Fruit fly (Drosophila melanogaster): ENCODE results near the gene Hsp27.

Hsp27 gene

DNA sequence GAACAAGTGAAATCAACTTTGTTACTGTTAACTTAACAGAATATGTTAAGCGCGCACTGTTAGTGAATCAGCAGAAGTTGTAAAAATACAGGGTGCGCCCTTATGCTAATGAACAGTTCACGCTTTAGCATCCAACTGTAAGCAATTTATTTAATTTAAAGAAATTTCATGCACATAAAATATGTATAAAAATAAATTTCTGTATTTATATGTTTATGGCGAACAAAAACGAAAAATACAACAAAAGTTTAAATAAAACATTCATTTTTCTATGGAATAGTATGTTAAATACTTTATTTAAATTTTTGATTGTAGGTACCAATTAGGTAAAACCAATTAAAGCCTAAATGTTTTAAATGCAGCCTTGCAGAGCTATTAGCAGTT, 40.7 kb downstream of the Hsp27 start (continued):
- TF ChIP-seq vnd (GFP tag; IDR thresholded peaks at IDR 0.05; ENCODE audit: partially characterized antibody) (no peak), hth (optimal IDR thresholded peaks at IDR 0.05) (no peak), Asciz (GFP tag; optimal IDR thresholded peaks at IDR 0.05) (peak; percentile 15), Blimp-1 (GFP tag; optimal IDR thresholded peaks at IDR 0.05) (peak; percentile 52), CG8944 (GFP tag; optimal IDR thresholded peaks at IDR 0.05) (no peak), Mes4 (GFP tag; optimal IDR thresholded peaks at IDR 0.05) (no peak), Dad (GFP tag; optimal IDR thresholded peaks at IDR 0.05) (no peak), CG11085 (GFP tag; IDR thresholded peaks at IDR 0.05) (no peak), pho (GFP tag; optimal IDR thresholded peaks at IDR 0.05) (no peak), slp2 (GFP tag; optimal IDR thresholded peaks at IDR 0.05) (no peak), Med (GFP tag) (peak; percentile 62), sisA (GFP tag; IDR thresholded peaks at IDR 0.05) (no peak), Oaz (GFP tag; IDR thresholded peaks at IDR 0.05) (no peak), CG17612 (GFP tag; IDR thresholded peaks at IDR 0.05) (no peak), CG34376 (GFP tag; optimal IDR thresholded peaks at IDR 0.05) (no peak), Vsx1 (GFP tag; optimal IDR thresholded peaks at IDR 0.05) (peak; percentile 16), ERR (GFP tag; optimal IDR thresholded peaks at IDR 0.05) (no peak), H15 (GFP tag; IDR thresholded peaks at IDR 0.05) (no peak), CG13296 (GFP tag; optimal IDR thresholded peaks at IDR 0.05) (peak; percentile 42), CG4730 (GFP tag; IDR thresholded peaks at IDR 0.05) (no peak), HHEX (GFP tag; optimal IDR thresholded peaks at IDR 0.05) (peak; percentile 57), ab (GFP tag; optimal IDR thresholded peaks at IDR 0.05) (no peak), CG3163 (GFP tag; optimal IDR thresholded peaks at IDR 0.05) (no peak), CG30431 (GFP tag; optimal IDR thresholded peaks at IDR 0.05) (no peak), wdn (GFP tag; IDR thresholded peaks at IDR 0.05) (no peak), CG11456 (GFP tag; IDR thresholded peaks at IDR 0.05) (no peak), HmgZ (tag; optimal IDR thresholded peaks at IDR 0.05) (no peak), CG12744 (GFP tag; optimal IDR thresholded peaks at IDR 0.05) (no peak), bigmax (GFP tag; optimal IDR thresholded peaks at IDR 0.05) (no peak), stc (GFP tag; IDR thresholded peaks at IDR 0.05) (0 out of 2 replicates have a peak, but pooled peaks have one; percentile 11), yki (optimal IDR thresholded peaks at IDR 0.05) (no peak), zfh2 (GFP tag; optimal IDR thresholded peaks at IDR 0.05) (no peak), CG12236 (GFP tag; optimal IDR thresholded peaks at IDR 0.05) (no peak), CG5180 (GFP tag; optimal IDR thresholded peaks at IDR 0.05) (no peak), crol (GFP tag; IDR thresholded peaks at IDR 0.05) (no peak), CG18262 (tag; optimal IDR thresholded peaks at IDR 0.05) (peak; percentile 64), Xrp1 (GFP tag; IDR thresholded peaks at IDR 0.05) (0 out of 2 replicates have a peak, but pooled peaks have one; percentile 21), CG17829 (tag; optimal IDR thresholded peaks at IDR 0.05) (peak; percentile 50), Fer3 (tag; optimal IDR thresholded peaks at IDR 0.05) (peak; percentile 57), B-H1 (GFP tag; IDR thresholded peaks at IDR 0.05) (no peak; the same call in 2 of the 3 replicates), CG7271 (tag; optimal IDR thresholded peaks at IDR 0.05) (no peak), Taf1 (GFP tag; IDR thresholded peaks at IDR 0.05) (no peak), CHES-1-like (GFP tag; optimal IDR thresholded peaks at IDR 0.05) (no peak), Rfx (GFP tag; IDR thresholded peaks at IDR 0.05) (peak; percentile 50; the same call in 1 of the 2 replicates), CG32532 (GFP tag; IDR thresholded peaks at IDR 0.05) (peak; percentile 66; the same call in 1 of the 2 replicates), esg (GFP tag; conservative IDR thresholded peaks at IDR 0.05) (no peak), kah (GFP tag; optimal IDR thresholded peaks at IDR 0.05) (peak; percentile 23), CG6765 (GFP tag; optimal IDR thresholded peaks at IDR 0.05) (no peak), ssp (GFP tag; IDR thresholded peaks at IDR 0.05) (no peak), CG6813 (GFP tag; optimal IDR thresholded peaks at IDR 0.05) (no peak), CG8290 (GFP tag; optimal IDR thresholded peaks at IDR 0.05) (no peak), CG8290 (tag; optimal IDR thresholded peaks at IDR 0.05) (no peak), lola (GFP tag; optimal IDR thresholded peaks at IDR 0.05) (peak in 1 of 3 experiments; percentile 7)
